Worm (Caenorhabditis elegans) whole organism, L3 larva: ENCODE data around the gene sto-2.

Experiments
- ZK546.5 ChIP-seq: sonication (generic microtip); optimal IDR thresholded peaks from 2 replicates; lab custom pipeline; 2017; ENCODE audit warnings: missing biosample characterization, missing genetic modification characterization
- ama-1 ChIP-seq: fragments of 150-350 bp; optimal IDR thresholded peaks from 2 replicates; lab custom pipeline; 2018
- ceh-9 ChIP-seq: sonication (generic microtip); optimal IDR thresholded peaks from 2 replicates; lab custom pipeline; 2018; ENCODE audit warnings: missing biosample characterization, missing genetic modification characterization
- egl-27 ChIP-seq: sonication (generic microtip); optimal IDR thresholded peaks from 4 replicates; lab custom pipeline; 2017; ENCODE audit warnings: missing biosample characterization, missing genetic modification reagents, missing genetic modification characterization
- lin-39 ChIP-seq: fragments of 150-350 bp; optimal IDR thresholded peaks from 2 replicates; lab custom pipeline; 2018; ENCODE audit warnings: missing biosample characterization, missing genetic modification reagents, missing genetic modification characterization
- mdl-1 ChIP-seq: fragments of 150-350 bp; optimal IDR thresholded peaks from 2 replicates; lab custom pipeline; 2014; ENCODE audit warnings: missing biosample characterization, missing genetic modification characterization
- nhr-237 ChIP-seq: fragments of 150-350 bp; optimal IDR thresholded peaks from 2 replicates; lab custom pipeline; 2014; ENCODE audit warnings: missing biosample characterization, missing genetic modification characterization
- nhr-77 ChIP-seq: fragments of 150-350 bp; optimal IDR thresholded peaks from 2 replicates; lab custom pipeline; 2014; ENCODE audit warnings: missing biosample characterization, missing genetic modification characterization
- sea-2 ChIP-seq: fragments of 150-350 bp; sonication (generic microtip); optimal IDR thresholded peaks from 4 replicates; lab custom pipeline; 2014; ENCODE audit warnings: missing biosample characterization, missing genetic modification reagents, missing genetic modification characterization
- skn-1 ChIP-seq: fragments of 150-350 bp; optimal IDR thresholded peaks from 2 replicates; lab custom pipeline; 2014; ENCODE audit warnings: missing biosample characterization, missing genetic modification characterization

ce11 chrX:5364222-5364621 lies 41.0 kb upstream of the sto-2 start, which contains the start of gene chtl-1:
- TF ChIP-seq nhr-77 (tag; lab: Kevin White, UChicago) (no peak), nhr-237 (no peak), lin-39 (no peak), sea-2 (GFP tag; lab: Kevin White, UChicago) (no peak), ama-1 (lab: Kevin White, UChicago) (no peak), egl-27 (tag; lab: Kevin White, UChicago) (no peak), skn-1 (tag; lab: Kevin White, UChicago) (no peak), mdl-1 (tag; lab: Kevin White, UChicago) (no peak), ceh-9 (tag; lab: Kevin White, UChicago) (no peak), ZK546.5 (tag; lab: Kevin White, UChicago) (no peak)
